Worm (Caenorhabditis elegans) whole organism, L4/young adult: ENCODE measurements around the gene rfip-1.
"Not testable (repeated sequence)": the region's sequence is repeated elsewhere in the genome, so short reads cannot be mapped to it uniquely, and the experiment has no call there.

Source experiments
- W03F9.2 ChIP-seq: fragments of 150-350 bp; optimal IDR thresholded peaks from 2 replicates; lab custom pipeline; 2014; ENCODE audit warnings: missing biosample characterization, missing genetic modification characterization
- dao-5 ChIP-seq: sonication (generic microtip); optimal IDR thresholded peaks from 2 replicates; lab custom pipeline; 2016; ENCODE audit warnings: missing genotype, missing genetic modification characterization, moderate library complexity, missing compliant biosample characterization
- him-1 ChIP-seq: sonication (generic microtip); optimal IDR thresholded peaks from 2 replicates; lab custom pipeline; 2016; ENCODE audit warnings: missing genotype, missing genetic modification reagents, missing genetic modification characterization, missing compliant biosample characterization

Gene rfip-1

ce11 chrII:5860621-5861020 lies 23.7 kb upstream of the rfip-1 start:
- TF ChIP-seq him-1 (tag; lab: Kevin White, UChicago) (no peak), W03F9.2 (no peak)

- no peak for TF ChIP-seq W03F9.2
Observed at ce11 chrII:5863893-5864292, 20.5 kb upstream of the rfip-1 start, which contains the start of gene tag-234. TSS of gene tag-234 (plus strand) at chrII:5864193.

ce11 chrII:5865405-5866308 lies 18.7 kb upstream of the rfip-1 start, which contains the start of gene F55C12.19:
TSS of gene F55C12.19 (plus strand) at chrII:5866139.
- TF ChIP-seq W03F9.2 (no peak), him-1 (tag; lab: Kevin White, UChicago) (no peak), dao-5 (tag; lab: Kevin White, UChicago) (no peak)

ce11 chrII:5866920-5867319 lies 17.4 kb upstream of the rfip-1 start:
- TF ChIP-seq dao-5 (tag; lab: Kevin White, UChicago) (no peak), him-1 (tag; lab: Kevin White, UChicago) (no peak), W03F9.2 (no peak)

ce11 chrII:5871508-5871907 lies 12.8 kb upstream of the rfip-1 start:
- no peak for TF ChIP-seq dao-5 (tag; lab: Kevin White, UChicago)
- no peak for TF ChIP-seq him-1 (tag; lab: Kevin White, UChicago)
- TF ChIP-seq W03F9.2: no peak

ce11 chrII:5872414-5872813 lies 11.9 kb upstream of the rfip-1 start:
- TF ChIP-seq him-1 (tag; lab: Kevin White, UChicago): no peak

- TF ChIP-seq W03F9.2: peak; percentile 23
- TF ChIP-seq him-1 (tag; lab: Kevin White, UChicago): no peak
- no peak for TF ChIP-seq dao-5 (tag; lab: Kevin White, UChicago)
Observed at ce11 chrII:5873564-5874070, 10.7 kb upstream of the rfip-1 start, which contains the start of gene tex-2. TSS of gene tex-2 (minus strand) at chrII:5873614.

ce11 chrII:5874130-5874529 lies 10.2 kb upstream of the rfip-1 start:
- TF ChIP-seq him-1 (tag; lab: Kevin White, UChicago) (no peak), dao-5 (tag; lab: Kevin White, UChicago) (no peak)

- no peak for TF ChIP-seq dao-5 (tag; lab: Kevin White, UChicago)
Observed at ce11 chrII:5876053-5876452, 8.3 kb upstream of the rfip-1 start, which contains the start of gene F55C12.6. TSS of gene F55C12.6 (minus strand) at chrII:5876153.

- not testable (repeated sequence) for TF ChIP-seq W03F9.2; dao-5 (tag; lab: Kevin White, UChicago); him-1 (tag; lab: Kevin White, UChicago)
Observed at ce11 chrII:5876511-5876910, 7.8 kb upstream of the rfip-1 start, which contains the start of gene F55C12.2. TSS of gene F55C12.2 (plus strand) at chrII:5876811.

- TF ChIP-seq dao-5 (tag; lab: Kevin White, UChicago): no peak
- TF ChIP-seq him-1 (tag; lab: Kevin White, UChicago): no peak
Observed at ce11 chrII:5880677-5881076, 3.7 kb upstream of the rfip-1 start.

ce11 chrII:5885966-5886621 lies 1.7 kb downstream of the rfip-1 start:
- TF ChIP-seq dao-5 (tag; lab: Kevin White, UChicago) (no peak), him-1 (tag; lab: Kevin White, UChicago) (no peak)

- TF ChIP-seq W03F9.2: no peak
- no peak for TF ChIP-seq him-1 (tag; lab: Kevin White, UChicago)
- no peak for TF ChIP-seq dao-5 (tag; lab: Kevin White, UChicago)
Observed at ce11 chrII:5889417-5890139, 5.2 kb downstream of the rfip-1 start.

ce11 chrII:5892813-5893212 lies 8.5 kb downstream of the rfip-1 start:
- TF ChIP-seq W03F9.2 (no peak), him-1 (tag; lab: Kevin White, UChicago) (no peak), dao-5 (tag; lab: Kevin White, UChicago) (no peak)
